Fruit fly (Drosophila melanogaster): ENCODE measurements around the gene nur.
A peak's percentile ranks its signal among the peaks of the same experiment; 100 is the strongest.

Gene nur

DNA sequence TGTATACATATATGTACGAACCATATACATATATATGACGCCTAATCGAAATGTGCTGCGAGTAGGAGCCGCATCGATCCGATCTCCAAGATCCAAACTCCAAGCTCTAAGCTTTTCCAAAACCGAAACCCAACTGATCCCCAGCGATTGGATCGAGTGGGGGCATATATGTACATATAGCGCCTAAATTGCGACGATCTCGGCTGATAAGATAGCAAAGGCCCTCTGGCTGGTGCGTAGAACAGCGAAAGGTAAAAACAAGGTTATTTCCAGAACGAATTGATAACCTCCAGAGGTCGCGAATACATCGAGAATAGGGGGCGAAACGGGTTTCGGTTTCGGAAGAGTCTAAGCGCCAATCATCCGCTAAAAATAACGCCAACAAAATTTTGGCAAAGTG is 43.2 kb downstream of the nur start (continued):
- TF ChIP-seq Awh (GFP tag; IDR thresholded peaks at IDR 0.05) = no peak
- no peak for TF ChIP-seq NK7.1 (GFP tag; optimal IDR thresholded peaks at IDR 0.05)
- TF ChIP-seq CG3065 (GFP tag; optimal IDR thresholded peaks at IDR 0.05) = no peak
- TF ChIP-seq Taf1 (GFP tag; IDR thresholded peaks at IDR 0.05) = no peak
- TF ChIP-seq esg (GFP tag; conservative IDR thresholded peaks at IDR 0.05) = no peak
- TF ChIP-seq Chrac-16 (GFP tag; optimal IDR thresholded peaks at IDR 0.05) = no peak
- TF ChIP-seq CG7963 (GFP tag; IDR thresholded peaks at IDR 0.05; ENCODE audit: partially characterized antibody) = peak; percentile 11; the same call in 1 of the 3 replicates
- no peak for TF ChIP-seq ara (GFP tag; IDR thresholded peaks at IDR 0.05)
- TF ChIP-seq Neu2 (GFP tag; optimal IDR thresholded peaks at IDR 0.05; ENCODE audit: borderline replicate concordance) = no peak
- no peak for TF ChIP-seq gfzf (GFP tag; optimal IDR thresholded peaks at IDR 0.05)
- TF ChIP-seq ftz-f1 (GFP tag; optimal IDR thresholded peaks at IDR 0.05) = peak; percentile 22
- TF ChIP-seq CG8281 (tag; optimal IDR thresholded peaks at IDR 0.05) = no peak
- TF ChIP-seq nerfin-1 (tag; optimal IDR thresholded peaks at IDR 0.05) = no peak
- TF ChIP-seq nmo (GFP tag; optimal IDR thresholded peaks at IDR 0.05) = no peak
- no peak for TF ChIP-seq ssp (GFP tag; IDR thresholded peaks at IDR 0.05)

DNA sequence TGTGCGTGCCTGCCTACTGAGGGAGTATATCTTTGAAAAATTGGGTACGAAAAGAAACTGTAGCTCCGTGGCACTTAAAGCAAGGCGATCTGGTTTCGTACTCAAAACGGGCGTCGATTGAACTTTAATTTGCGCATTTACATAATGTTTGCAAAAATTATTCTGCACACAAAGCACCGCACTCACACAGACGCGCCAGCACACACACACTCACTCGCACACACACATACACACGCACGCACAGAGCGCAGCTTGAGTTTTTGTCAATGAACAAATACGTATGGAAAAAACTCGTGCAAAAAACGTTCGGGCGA is 43.8 kb downstream of the nur start:
- no peak for TF ChIP-seq Hmx (GFP tag; optimal IDR thresholded peaks at IDR 0.05)
- TF ChIP-seq z (GFP tag; IDR thresholded peaks at IDR 0.05) = peak; percentile 57; the same call in 1 of the 3 replicates
- no peak for TF ChIP-seq chif (GFP tag; optimal IDR thresholded peaks at IDR 0.05)
- no peak for TF ChIP-seq D19A (tag; optimal IDR thresholded peaks at IDR 0.05)
- TF ChIP-seq twi (tag; optimal IDR thresholded peaks at IDR 0.05) = no peak
- no peak for TF ChIP-seq run (tag; optimal IDR thresholded peaks at IDR 0.05)
- peak; percentile 80; the same call in 2 of the 4 replicates for TF ChIP-seq chinmo (GFP tag; IDR thresholded peaks at IDR 0.05; ENCODE audit: partially characterized antibody)
- peak; percentile 17 for TF ChIP-seq her (GFP tag; optimal IDR thresholded peaks at IDR 0.05)
- no peak for TF ChIP-seq CG10147 (GFP tag; optimal IDR thresholded peaks at IDR 0.05)
- no peak for TF ChIP-seq Hmr (GFP tag; optimal IDR thresholded peaks at IDR 0.05)
- TF ChIP-seq bowl (GFP tag; IDR thresholded peaks at IDR 0.05) = peak; percentile 41; the same call in 1 of the 2 replicates
- TF ChIP-seq ems (GFP tag; optimal IDR thresholded peaks at IDR 0.05) = no peak
- TF ChIP-seq CG12769 (tag; optimal IDR thresholded peaks at IDR 0.05) = peak; percentile 22
- no peak for TF ChIP-seq hb (GFP tag; IDR thresholded peaks at IDR 0.05; ENCODE audit: partially characterized antibody)
- 0 out of 2 replicates have a peak, but pooled peaks have one; percentile 36 for TF ChIP-seq tna (GFP tag; IDR thresholded peaks at IDR 0.05; ENCODE audit: partially characterized antibody)
- peak; percentile 35; the same call in 1 of the 2 replicates for TF ChIP-seq inv (GFP tag; IDR thresholded peaks at IDR 0.05; ENCODE audit: partially characterized antibody)
- no peak for TF ChIP-seq row (GFP tag; IDR thresholded peaks at IDR 0.05)
- no peak for TF ChIP-seq fru (optimal IDR thresholded peaks at IDR 0.05)
- peak; percentile 43; the same call in 1 of the 2 replicates for TF ChIP-seq ato (GFP tag; IDR thresholded peaks at IDR 0.05; ENCODE audit: partially characterized antibody)
- TF ChIP-seq CG16779 (GFP tag; IDR thresholded peaks at IDR 0.05) = peak; percentile 60; the same call in 1 of the 2 replicates
- peak; percentile 58; the same call in 1 of the 2 replicates for TF ChIP-seq Bgb (GFP tag; IDR thresholded peaks at IDR 0.05; ENCODE audit: partially characterized antibody)
- no peak for TF ChIP-seq CG12659 (GFP tag; optimal IDR thresholded peaks at IDR 0.05)
- no peak for TF ChIP-seq CrebB (tag; optimal IDR thresholded peaks at IDR 0.05)
- no peak for TF ChIP-seq lab (GFP tag; optimal IDR thresholded peaks at IDR 0.05)
- no peak for TF ChIP-seq caup (GFP tag; optimal IDR thresholded peaks at IDR 0.05; ENCODE audit: severe bottlenecking)
- TF ChIP-seq Dip2 (GFP tag; IDR thresholded peaks at IDR 0.05) = no peak
- no peak for TF ChIP-seq CG34376 (GFP tag; optimal IDR thresholded peaks at IDR 0.05)
- TF ChIP-seq croc (GFP tag; conservative IDR thresholded peaks at IDR 0.05) = no peak
- TF ChIP-seq CG11085 (GFP tag; IDR thresholded peaks at IDR 0.05) = no peak
- no peak for TF ChIP-seq usp (GFP tag; optimal IDR thresholded peaks at IDR 0.05)
- peak; percentile 15; the same call in 1 of the 3 replicates for TF ChIP-seq CG34224 (GFP tag; IDR thresholded peaks at IDR 0.05; ENCODE audit: partially characterized antibody)
- no peak for TF ChIP-seq CG4617 (GFP tag; optimal IDR thresholded peaks at IDR 0.05; ENCODE audit: borderline replicate concordance)
- TF ChIP-seq CG34422 (GFP tag; IDR thresholded peaks at IDR 0.05) = peak; percentile 83; the same call in 1 of the 3 replicates
- no peak for TF ChIP-seq kay (GFP tag; optimal IDR thresholded peaks at IDR 0.05)
- TF ChIP-seq bbx (GFP tag; IDR thresholded peaks at IDR 0.05; ENCODE audit: partially characterized antibody) = peak; percentile 67; the same call in 1 of the 2 replicates
